Fruit fly (Drosophila melanogaster) whole organism, prepupa: ENCODE measurements around the gene Tace.

Experiments used
- Blimp-1 ChIP-seq: fragments of 200-800 bp; sonication (Bioruptor generic); optimal IDR thresholded peaks from 3 replicates; lab custom pipeline; 2017; ENCODE audit warnings: missing biosample characterization, missing genetic modification characterization, mild to moderate bottlenecking, moderate library complexity, missing genetic modification reagents
- CG10631 ChIP-seq: fragments of 200-800 bp; sonication (Bioruptor generic); optimal IDR thresholded peaks from 2 replicates; lab custom pipeline; 2016; ENCODE audit warnings: missing biosample characterization, missing genetic modification characterization
- CG10669 ChIP-seq: fragments of 200-800 bp; sonication (Bioruptor generic); optimal IDR thresholded peaks from 3 replicates; lab custom pipeline; 2018; ENCODE audit warnings: missing biosample characterization, mild to moderate bottlenecking, missing genetic modification characterization, moderate library complexity
- CG11294 ChIP-seq: fragments of 200-800 bp; sonication (Bioruptor generic); IDR thresholded peaks from 2 replicates; pipeline ENCODE4 v1.3.6; 2022; ENCODE audit warnings: missing biosample characterization, missing genetic modification characterization
- CG11762 ChIP-seq: fragments of 200-800 bp; sonication (Bioruptor generic); optimal IDR thresholded peaks from 3 replicates; lab custom pipeline; 2016; ENCODE audit warnings: missing biosample characterization, missing genetic modification characterization; ENCODE audit not compliant: insufficient read depth
- CG1621 ChIP-seq: fragments of 200-800 bp; sonication (Bioruptor generic); optimal IDR thresholded peaks from 3 replicates; lab custom pipeline; 2018; ENCODE audit warnings: missing biosample characterization, mild to moderate bottlenecking, missing genetic modification characterization
- CG3032 ChIP-seq: fragments of 200-800 bp; optimal IDR thresholded peaks from 2 replicates; lab custom pipeline; 2019; ENCODE audit warnings: missing biosample characterization, mild to moderate bottlenecking, missing genetic modification characterization, moderate library complexity
- CG32006 ChIP-seq: fragments of 200-800 bp; sonication (Bioruptor generic); optimal IDR thresholded peaks from 3 replicates; lab custom pipeline; 2017; ENCODE audit warnings: missing biosample characterization, mild to moderate bottlenecking, missing genetic modification characterization
- CG34406 ChIP-seq: fragments of 200-800 bp; sonication (Bioruptor generic); optimal IDR thresholded peaks from 3 replicates; lab custom pipeline; 2016; ENCODE audit warnings: missing biosample characterization, missing genetic modification characterization
- CG3919 ChIP-seq: fragments of 200-800 bp; sonication (Bioruptor generic); optimal IDR thresholded peaks from 3 replicates; lab custom pipeline; 2016; ENCODE audit warnings: missing biosample characterization, missing genetic modification characterization
- CG6792 ChIP-seq: fragments of 200-800 bp; sonication (Bioruptor generic); optimal IDR thresholded peaks from 3 replicates; lab custom pipeline; 2016; ENCODE audit warnings: missing biosample characterization, missing genetic modification characterization
- CG6808 ChIP-seq: fragments of 200-800 bp; sonication (Bioruptor generic); optimal IDR thresholded peaks from 3 replicates; lab custom pipeline; 2017; ENCODE audit warnings: missing biosample characterization, missing genetic modification characterization, mild to moderate bottlenecking, moderate library complexity, missing genetic modification reagents
- CG6854 ChIP-seq: fragments of 200-800 bp; sonication (Bioruptor generic); optimal IDR thresholded peaks from 2 replicates; lab custom pipeline; 2017; ENCODE audit warnings: missing biosample characterization, mild to moderate bottlenecking, missing genetic modification characterization
- CG7368 ChIP-seq: fragments of 200-800 bp; sonication (Bioruptor generic); optimal IDR thresholded peaks from 3 replicates; lab custom pipeline; 2016; ENCODE audit warnings: missing biosample characterization, missing genetic modification characterization
- CG8319 ChIP-seq: fragments of 200-800 bp; sonication (Bioruptor generic); optimal IDR thresholded peaks from 3 replicates; lab custom pipeline; 2016; ENCODE audit warnings: missing biosample characterization, missing genetic modification characterization
- CG8632 ChIP-seq: fragments of 200-800 bp; sonication (Bioruptor generic); optimal IDR thresholded peaks from 3 replicates; lab custom pipeline; 2016; ENCODE audit warnings: missing biosample characterization, missing genetic modification characterization
- CG9139 ChIP-seq: fragments of 200-800 bp; sonication (Bioruptor generic); optimal IDR thresholded peaks from 3 replicates; lab custom pipeline; 2017; ENCODE audit warnings: missing biosample characterization, mild to moderate bottlenecking, missing genetic modification characterization
- Eip75B ChIP-seq: fragments of 200-800 bp; sonication (Bioruptor generic); optimal IDR thresholded peaks from 3 replicates; lab custom pipeline; 2016; ENCODE audit warnings: missing biosample characterization, missing genetic modification characterization
- Eip78C ChIP-seq: fragments of 200-800 bp; sonication (Bioruptor generic); peaks from one replicate; lab custom pipeline; 2016; ENCODE audit warnings: missing biosample characterization, missing genetic modification characterization
- Ets21C ChIP-seq: fragments of 200-800 bp; sonication (Bioruptor generic); optimal IDR thresholded peaks from 3 replicates; lab custom pipeline; 2016; ENCODE audit warnings: missing biosample characterization, missing genetic modification characterization
- Gug ChIP-seq: fragments of 200-800 bp; sonication (Bioruptor generic); IDR thresholded peaks from 2 replicates; pipeline ENCODE4 v1.3.6; 2022; ENCODE audit warnings: missing biosample characterization, missing genetic modification characterization
- Hr39 ChIP-seq: fragments of 200-800 bp; sonication (Bioruptor generic); optimal IDR thresholded peaks from 2 replicates; lab custom pipeline; 2016; ENCODE audit warnings: missing biosample characterization, missing genetic modification characterization
- OdsH ChIP-seq: fragments of 200-800 bp; sonication (Bioruptor generic); optimal IDR thresholded peaks from 3 replicates; lab custom pipeline; 2016; ENCODE audit warnings: missing biosample characterization, missing genetic modification characterization
- Smox ChIP-seq: fragments of 200-800 bp; sonication (Bioruptor generic); optimal IDR thresholded peaks from 3 replicates; lab custom pipeline; 2016; ENCODE audit warnings: missing biosample characterization, missing genetic modification characterization
- Sox14 ChIP-seq: fragments of 200-800 bp; sonication (Bioruptor generic); optimal IDR thresholded peaks from 3 replicates; lab custom pipeline; 2016; ENCODE audit warnings: missing biosample characterization, missing genetic modification characterization
- achi ChIP-seq: fragments of 200-800 bp; sonication (Bioruptor generic); optimal IDR thresholded peaks from 3 replicates; lab custom pipeline; 2016; ENCODE audit warnings: missing biosample characterization, missing genetic modification characterization
- acj6 ChIP-seq: fragments of 200-800 bp; sonication (Bioruptor generic); optimal IDR thresholded peaks from 3 replicates; lab custom pipeline; 2016; ENCODE audit warnings: missing biosample characterization, missing genetic modification characterization
- dsx ChIP-seq: fragments of 200-800 bp; optimal IDR thresholded peaks from 3 replicates; lab custom pipeline; 2019; ENCODE audit warnings: missing biosample characterization, mild to moderate bottlenecking, missing genetic modification characterization, moderate library complexity; ENCODE audit not compliant: poor library complexity, severe bottlenecking
- eg ChIP-seq: fragments of 200-800 bp; sonication (Bioruptor generic); IDR thresholded peaks from 3 replicates; pipeline ENCODE4 v1.3.6; 2022; ENCODE audit warnings: missing biosample characterization, missing genetic modification characterization
- esn ChIP-seq: fragments of 200-800 bp; sonication (Bioruptor generic); optimal IDR thresholded peaks from 2 replicates; lab custom pipeline; 2016; ENCODE audit warnings: missing biosample characterization, mild to moderate bottlenecking, missing genetic modification characterization, moderate library complexity
- fkh ChIP-seq: fragments of 200-800 bp; sonication (Bioruptor generic); optimal IDR thresholded peaks from 3 replicates; lab custom pipeline; 2017; ENCODE audit warnings: missing biosample characterization, mild to moderate bottlenecking, missing genetic modification characterization, moderate library complexity
- pdm3 ChIP-seq: fragments of 200-800 bp; sonication (Bioruptor generic); optimal IDR thresholded peaks from 3 replicates; lab custom pipeline; 2016; ENCODE audit warnings: missing biosample characterization, missing genetic modification characterization
- spab ChIP-seq: fragments of 200-800 bp; sonication (Bioruptor generic); optimal IDR thresholded peaks from 2 replicates; lab custom pipeline; 2017; ENCODE audit warnings: missing biosample characterization, mild to moderate bottlenecking, missing genetic modification characterization, missing genetic modification reagents
- ss ChIP-seq, 2 experiments: fragments of 200-800 bp; sonication (Bioruptor generic); optimal IDR thresholded peaks; 2 replicates in 1 of 2; 3 replicates in 1 of 2; lab custom pipeline; 2017 to 2018; ENCODE audit warnings: mild to moderate bottlenecking in 2 of 2, missing biosample characterization in 2 of 2, missing genetic modification characterization in 2 of 2, moderate library complexity in 1 of 2
- svp ChIP-seq: fragments of 200-800 bp; sonication (Bioruptor generic); peaks from one replicate; lab custom pipeline; 2016; ENCODE audit warnings: missing biosample characterization, missing genetic modification characterization
- vri ChIP-seq: fragments of 200-800 bp; sonication (Bioruptor generic); optimal IDR thresholded peaks from 3 replicates; lab custom pipeline; 2016; ENCODE audit warnings: missing biosample characterization, mild to moderate bottlenecking, missing genetic modification characterization

Tace gene

dm6 chr3R:30032281-30032680 is 32.0 kb downstream of the Tace start:
- TF ChIP-seq svp (GFP tag; lab: Kevin White, UChicago) (no peak), CG11762 (GFP tag; lab: Kevin White, UChicago) (no peak), dsx (GFP tag; lab: Kevin White, UChicago) (no peak), ss (GFP tag; optimal IDR thresholded peaks at IDR 0.05; lab: Kevin White, UChicago) (no peak), eg (GFP tag; lab: Robert Waterston, UW) (no peak), CG10631 (GFP tag; lab: Kevin White, UChicago) (no peak), OdsH (GFP tag; lab: Kevin White, UChicago) (no peak), CG6808 (GFP tag; lab: Kevin White, UChicago) (no peak), CG8319 (GFP tag; lab: Kevin White, UChicago) (no peak), Sox14 (GFP tag; lab: Kevin White, UChicago) (no peak), pdm3 (GFP tag; lab: Kevin White, UChicago) (no peak), CG3032 (no peak), spab (GFP tag; lab: Kevin White, UChicago) (no peak)

dm6 chr3R:30036609-30037008 is 36.3 kb downstream of the Tace start, which contains the start of gene ZIPIC:
Gene ZIPIC, minus strand, starts transcription at chr3R:30036870.
- TF ChIP-seq eg (GFP tag; lab: Robert Waterston, UW) (no peak), Smox (GFP tag; lab: Kevin White, UChicago) (no peak), CG1621 (tag; lab: Kevin White, UChicago) (no peak), Gug (GFP tag; lab: Robert Waterston, UW) (no peak), Ets21C (GFP tag; lab: Kevin White, UChicago) (no peak), Eip78C (no peak), CG32006 (GFP tag; lab: Kevin White, UChicago) (no peak)
- TF ChIP-seq, all 60 proteins: peak for 0

dm6 chr3R:30037630-30038029 is 37.3 kb downstream of the Tace start, which contains the start of gene ocn:
Gene ocn, minus strand, starts transcription at chr3R:30037730.
- TF ChIP-seq CG6808 (GFP tag; lab: Kevin White, UChicago) = no peak
- no peak for TF ChIP-seq Hr39 (GFP tag; lab: Kevin White, UChicago)
- TF ChIP-seq svp (GFP tag; lab: Kevin White, UChicago) = no peak
- TF ChIP-seq Eip78C = no peak
- no peak for TF ChIP-seq CG11294 (GFP tag; lab: Robert Waterston, UW)
- no peak for TF ChIP-seq CG8632 (GFP tag; lab: Kevin White, UChicago)
- no peak for TF ChIP-seq CG6792 (GFP tag; lab: Kevin White, UChicago)
- TF ChIP-seq CG3919 (GFP tag; lab: Kevin White, UChicago) = no peak
- TF ChIP-seq CG9139 = no peak
- no peak for TF ChIP-seq vri (GFP tag; lab: Kevin White, UChicago)
- no peak for TF ChIP-seq CG7368
- TF ChIP-seq CG34406 (GFP tag; lab: Kevin White, UChicago) = no peak
- TF ChIP-seq achi (GFP tag; lab: Kevin White, UChicago) = no peak

- TF ChIP-seq CG10669 (no peak), fkh (GFP tag; lab: Kevin White, UChicago) (no peak), CG6854 (GFP tag; lab: Kevin White, UChicago) (no peak), CG3032 (no peak), eg (GFP tag; lab: Robert Waterston, UW) (no peak), Ets21C (GFP tag; lab: Kevin White, UChicago) (no peak), CG11762 (GFP tag; lab: Kevin White, UChicago) (no peak), Eip78C (no peak), Eip75B (no peak)
These were observed 38.3 kb downstream of the Tace start, which contains the start of gene janB for dm6 chr3R:30038628-30039027. Gene janB, minus strand, starts transcription at chr3R:30038728.

dm6 chr3R:30039494-30039893 is 39.2 kb downstream of the Tace start, which contains the start of the genes janA, Sry-alpha and Sry-beta:
Gene janA, minus strand, starts transcription at chr3R:30039533.
Gene Sry-alpha, plus strand, starts transcription at chr3R:30039719.
Gene Sry-beta, plus strand, starts transcription at chr3R:30039719.
- no peak for TF ChIP-seq Blimp-1 (GFP tag; lab: Kevin White, UChicago)
- peak; percentile 18 for TF ChIP-seq CG3032
- peak; percentile 45 for TF ChIP-seq esn (GFP tag; lab: Kevin White, UChicago)
- TF ChIP-seq acj6 (GFP tag; lab: Kevin White, UChicago) = no peak
- TF ChIP-seq dsx (GFP tag; lab: Kevin White, UChicago) = peak; percentile 91
